Worm (Caenorhabditis elegans) whole organism, L4 larva: ENCODE measurements around the gene lit-1.
A peak's percentile ranks its signal among the peaks of the same experiment; 100 is the strongest.

ENCODE experiments used
- F44E2.7 ChIP-seq: fragments of 200-800 bp; sonication (Bioruptor generic); IDR thresholded peaks from 2 replicates; pipeline ENCODE4 v2.1.2; 2022; ENCODE audit warnings: missing genetic modification characterization, missing compliant biosample characterization
- Y48G9A.11 ChIP-seq: fragments of 200-800 bp; sonication (Bioruptor generic); IDR thresholded peaks from 2 replicates; pipeline ENCODE4 v1.3.6; 2022; ENCODE audit warnings: missing genetic modification reagents, missing genetic modification characterization, missing compliant biosample characterization
- Y5F2A.4 ChIP-seq: fragments of 200-800 bp; sonication (Bioruptor generic); optimal IDR thresholded peaks from 2 replicates; lab custom pipeline; 2018; ENCODE audit warnings: mild to moderate bottlenecking, missing genetic modification characterization, missing compliant biosample characterization
- aha-1 ChIP-seq: fragments of 150-350 bp; peaks from one replicate; lab custom pipeline; 2014; ENCODE audit warnings: missing biosample characterization, missing genetic modification characterization
- arid-1 ChIP-seq: fragments of 200-800 bp; sonication (Bioruptor generic); conservative IDR thresholded peaks from 2 replicates; pipeline ENCODE4 v1.3.6; 2022; ENCODE audit warnings: missing genetic modification reagents, missing genetic modification characterization, missing compliant biosample characterization
- attf-4 ChIP-seq: sonication (generic microtip); optimal IDR thresholded peaks from 3 replicates; lab custom pipeline; 2017; ENCODE audit warnings: missing biosample characterization, missing genetic modification characterization
- ceh-28 ChIP-seq: fragments of 150-350 bp; optimal IDR thresholded peaks from 2 replicates; lab custom pipeline; 2014; ENCODE audit warnings: missing biosample characterization, missing genetic modification reagents, missing genetic modification characterization
- ces-1 ChIP-seq: fragments of 150-350 bp; sonication (generic microtip); optimal IDR thresholded peaks from 4 replicates; lab custom pipeline; 2014; ENCODE audit warnings: missing biosample characterization, missing genetic modification reagents, missing genetic modification characterization
- daf-12 ChIP-seq: fragments of 150-350 bp; optimal IDR thresholded peaks from 2 replicates; lab custom pipeline; 2014; ENCODE audit warnings: missing biosample characterization, missing genetic modification reagents, missing genetic modification characterization
- daf-16 ChIP-seq, 3 experiments: sonication (generic microtip); optimal IDR thresholded peaks; 2 replicates each; lab custom pipeline; 2016 to 2017; ENCODE audit warnings: missing genetic modification characterization in 3 of 3, missing genetic modification reagents in 3 of 3, mild to moderate bottlenecking in 2 of 3, missing compliant biosample characterization in 2 of 3, missing biosample characterization in 1 of 3, moderate library complexity in 1 of 3
- dmd-6 ChIP-seq: fragments of 200-800 bp; sonication (Bioruptor generic); IDR thresholded peaks from 2 replicates; pipeline ENCODE4 v1.3.6; 2022; ENCODE audit warnings: missing genetic modification reagents, missing genetic modification characterization, missing compliant biosample characterization
- dve-1 ChIP-seq: sonication (generic microtip); optimal IDR thresholded peaks from 2 replicates; lab custom pipeline; 2017; ENCODE audit warnings: antibody characterized with exemption, mild to moderate bottlenecking, missing genetic modification characterization, missing compliant biosample characterization; ENCODE audit not compliant: insufficient read depth
- fkh-10 ChIP-seq: fragments of 150-350 bp; optimal IDR thresholded peaks from 2 replicates; lab custom pipeline; 2014; ENCODE audit warnings: missing biosample characterization, missing genetic modification reagents, missing genetic modification characterization
- gei-8 ChIP-seq: fragments of 200-800 bp; sonication (Bioruptor generic); optimal IDR thresholded peaks from 2 replicates; lab custom pipeline; 2018; ENCODE audit warnings: mild to moderate bottlenecking, missing genetic modification characterization, missing compliant biosample characterization
- hlh-11 ChIP-seq: fragments of 200-800 bp; sonication (Bioruptor generic); optimal IDR thresholded peaks from 2 replicates; lab custom pipeline; 2018; ENCODE audit warnings: mild to moderate bottlenecking, missing genetic modification characterization, missing compliant biosample characterization
- hmg-1.1 ChIP-seq: fragments of 200-800 bp; sonication (Bioruptor generic); IDR thresholded peaks from 2 replicates; pipeline ENCODE4 v1.3.6; 2022; ENCODE audit warnings: missing genetic modification reagents, missing genetic modification characterization, missing compliant biosample characterization
- lin-15B ChIP-seq: fragments of 150-350 bp; sonication (generic microtip); optimal IDR thresholded peaks from 3 replicates; lab custom pipeline; 2014; ENCODE audit warnings: missing biosample characterization, missing genetic modification characterization
- lin-38 ChIP-seq: fragments of 200-800 bp; sonication (Bioruptor generic); IDR thresholded peaks from 2 replicates; pipeline ENCODE4 v1.3.6; 2022; ENCODE audit warnings: missing genetic modification reagents, missing genetic modification characterization, missing compliant biosample characterization
- lin-39 ChIP-seq: fragments of 150-350 bp; optimal IDR thresholded peaks from 2 replicates; lab custom pipeline; 2014; ENCODE audit warnings: missing biosample characterization, missing genetic modification reagents, missing genetic modification characterization
- lsy-2 ChIP-seq, 2 experiments: fragments of 150-350 bp in 1 of 2; sonication (generic microtip) in 1 of 2; optimal IDR thresholded peaks; 2 replicates each; lab custom pipeline; 2014 to 2017; ENCODE audit warnings: missing biosample characterization in 2 of 2, missing genetic modification characterization in 2 of 2
- madf-9 ChIP-seq: fragments of 200-800 bp; sonication (Bioruptor generic); conservative IDR thresholded peaks from 2 replicates; pipeline ENCODE4 v1.3.6; 2022; ENCODE audit warnings: missing genetic modification reagents, missing genetic modification characterization, missing compliant biosample characterization
- mdt-29 ChIP-seq: fragments of 200-800 bp; sonication (Bioruptor generic); IDR thresholded peaks from 2 replicates; pipeline ENCODE4 v1.3.6; 2022; ENCODE audit warnings: missing genetic modification reagents, missing genetic modification characterization, missing compliant biosample characterization
- mep-1 ChIP-seq: fragments of 150-350 bp; sonication (generic microtip); optimal IDR thresholded peaks from 3 replicates; lab custom pipeline; 2014; ENCODE audit warnings: missing biosample characterization, missing genetic modification characterization
- mes-2 ChIP-seq: sonication (generic microtip); optimal IDR thresholded peaks from 2 replicates; lab custom pipeline; 2016; ENCODE audit warnings: missing genotype, mild to moderate bottlenecking, missing genetic modification characterization, missing compliant biosample characterization; ENCODE audit not compliant: poor library complexity, severe bottlenecking
- mxl-2 ChIP-seq: fragments of 200-800 bp; sonication (Bioruptor generic); conservative IDR thresholded peaks from 2 replicates; pipeline ENCODE4 v1.3.6; 2022; ENCODE audit warnings: missing genetic modification reagents, missing genetic modification characterization, missing compliant biosample characterization
- mxl-3 ChIP-seq: fragments of 200-800 bp; sonication (Bioruptor generic); optimal IDR thresholded peaks from 2 replicates; lab custom pipeline; 2018; ENCODE audit warnings: mild to moderate bottlenecking, missing genetic modification characterization, missing compliant biosample characterization
- nhr-10 ChIP-seq: fragments of 150-350 bp; optimal IDR thresholded peaks from 2 replicates; lab custom pipeline; 2014; ENCODE audit warnings: missing biosample characterization, missing genetic modification characterization
- nhr-11 ChIP-seq: fragments of 150-350 bp; optimal IDR thresholded peaks from 2 replicates; lab custom pipeline; 2014; ENCODE audit warnings: missing biosample characterization, missing genetic modification characterization
- nhr-111 ChIP-seq: fragments of 200-800 bp; sonication (Bioruptor generic); optimal IDR thresholded peaks from 2 replicates; lab custom pipeline; 2018; ENCODE audit warnings: mild to moderate bottlenecking, missing genetic modification characterization, missing compliant biosample characterization
- nhr-237 ChIP-seq: sonication (generic microtip); optimal IDR thresholded peaks from 2 replicates; lab custom pipeline; 2017; ENCODE audit warnings: missing biosample characterization, missing genetic modification characterization
- nhr-25 ChIP-seq: sonication (generic microtip); optimal IDR thresholded peaks from 2 replicates; lab custom pipeline; 2017; ENCODE audit warnings: missing genetic modification characterization, mild to moderate bottlenecking, missing compliant biosample characterization, antibody characterized with exemption, moderate library complexity, borderline replicate concordance; ENCODE audit not compliant: insufficient read depth
- nhr-28 ChIP-seq: fragments of 150-350 bp; optimal IDR thresholded peaks from 2 replicates; lab custom pipeline; 2014; ENCODE audit warnings: missing biosample characterization, missing genetic modification characterization
- nhr-42 ChIP-seq: fragments of 200-800 bp; sonication (Bioruptor generic); IDR thresholded peaks from 2 replicates; pipeline ENCODE4 v1.3.6; 2022; ENCODE audit warnings: missing genetic modification characterization, missing compliant biosample characterization
- nhr-6 ChIP-seq: fragments of 150-350 bp; optimal IDR thresholded peaks from 2 replicates; lab custom pipeline; 2014; ENCODE audit warnings: missing biosample characterization, missing genetic modification characterization
- nhr-76 ChIP-seq: fragments of 150-350 bp; optimal IDR thresholded peaks from 2 replicates; lab custom pipeline; 2014; ENCODE audit warnings: missing biosample characterization, missing genetic modification characterization
- nhr-77 ChIP-seq: fragments of 150-350 bp; optimal IDR thresholded peaks from 2 replicates; lab custom pipeline; 2014; ENCODE audit warnings: missing biosample characterization, missing genetic modification characterization
- pha-4 ChIP-seq, 2 experiments: fragments of 150-350 bp in 1 of 2; fragments of 200-800 bp in 1 of 2; sonication (Bioruptor generic) in 1 of 2; IDR thresholded peaks in 1 of 2; optimal IDR thresholded peaks in 1 of 2; 2 replicates each; pipeline versions ENCODE4 v1.3.6 to Lab custom; 2014 to 2022; ENCODE audit warnings: missing genetic modification characterization in 2 of 2, missing genetic modification reagents in 2 of 2, missing biosample characterization in 1 of 2, missing compliant biosample characterization in 1 of 2
- pqm-1 ChIP-seq: sonication (generic microtip); optimal IDR thresholded peaks from 2 replicates; lab custom pipeline; 2017; ENCODE audit warnings: missing biosample characterization, missing genetic modification characterization
- saeg-2 ChIP-seq: fragments of 200-800 bp; sonication (Bioruptor generic); IDR thresholded peaks from 2 replicates; pipeline ENCODE4 v1.3.6; 2022; ENCODE audit warnings: missing genetic modification reagents, missing genetic modification characterization, missing compliant biosample characterization
- sdz-12 ChIP-seq: fragments of 200-800 bp; sonication (Bioruptor generic); optimal IDR thresholded peaks from 2 replicates; lab custom pipeline; 2018; ENCODE audit warnings: mild to moderate bottlenecking, missing genetic modification characterization, missing compliant biosample characterization
- skn-1 ChIP-seq: fragments of 150-350 bp; optimal IDR thresholded peaks from 2 replicates; lab custom pipeline; 2014; ENCODE audit warnings: missing biosample characterization, missing genetic modification characterization
- spr-3 ChIP-seq: fragments of 200-800 bp; sonication (Bioruptor generic); optimal IDR thresholded peaks from 2 replicates; lab custom pipeline; 2018; ENCODE audit warnings: mild to moderate bottlenecking, missing genetic modification characterization, missing compliant biosample characterization
- tra-1 ChIP-seq: fragments of 200-800 bp; sonication (Bioruptor generic); IDR thresholded peaks from 2 replicates; pipeline ENCODE4 v1.3.6; 2022; ENCODE audit warnings: missing genetic modification reagents, missing genetic modification characterization, missing compliant biosample characterization
- unc-62 ChIP-seq, 3 experiments: fragments of 150-350 bp in 1 of 3; sonication (generic microtip); optimal IDR thresholded peaks in 2 of 3; peaks in 1 of 3; 1 replicate in 1 of 3; 2 replicates in 2 of 3; lab custom pipeline; 2014 to 2017; ENCODE audit warnings: missing biosample characterization in 3 of 3, missing genetic modification characterization in 3 of 3, missing genetic modification reagents in 3 of 3, missing genotype in 1 of 3
- vab-7 ChIP-seq: fragments of 200-800 bp; sonication (Bioruptor generic); IDR thresholded peaks from 2 replicates; pipeline ENCODE4 v1.3.6; 2022; ENCODE audit warnings: missing genetic modification reagents, missing genetic modification characterization, missing compliant biosample characterization
- zfp-2 ChIP-seq: sonication (generic microtip); optimal IDR thresholded peaks from 2 replicates; lab custom pipeline; 2016; ENCODE audit warnings: mild to moderate bottlenecking, missing genetic modification characterization, missing compliant biosample characterization
- zip-11 ChIP-seq: fragments of 200-800 bp; sonication (Bioruptor generic); IDR thresholded peaks from 2 replicates; pipeline ENCODE4 v1.3.6; 2022; ENCODE audit warnings: missing genetic modification characterization, missing compliant biosample characterization
- ztf-7 ChIP-seq: fragments of 150-350 bp; optimal IDR thresholded peaks from 2 replicates; lab custom pipeline; 2014; ENCODE audit warnings: missing biosample characterization, missing genetic modification characterization

The lit-1 gene

ce11 chrIII:13732665-13733064, 30.9 kb downstream of the lit-1 start (continued):
- TF ChIP-seq saeg-2 (no peak), ces-1 (no peak)

DNA sequence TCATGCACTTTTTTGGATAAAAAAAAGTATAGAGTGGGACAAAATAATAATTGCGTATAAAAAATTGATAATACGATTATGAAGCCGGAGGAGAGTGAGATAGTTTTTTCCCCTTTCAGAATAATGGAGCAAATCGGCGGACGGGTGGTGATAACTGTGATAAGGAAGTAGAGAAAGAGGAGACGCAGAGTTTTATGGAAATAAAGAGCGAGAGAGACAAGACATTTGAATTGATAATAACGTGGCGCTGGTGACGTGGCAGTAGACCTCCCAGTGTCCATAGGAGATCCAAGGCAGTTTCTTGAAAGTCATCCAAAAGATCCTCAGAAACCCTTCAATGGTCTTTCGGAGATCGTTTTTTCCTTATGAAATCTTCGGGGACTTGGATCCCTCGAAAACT, 32.0 kb downstream of the lit-1 start:
- TF ChIP-seq unc-62 (GFP tag; optimal IDR thresholded peaks at IDR 0.05 in 1 of 2; lab: Kevin White, UChicago) (no peak), unc-62 (tag; optimal IDR thresholded peaks at IDR 0.05; lab: Kevin White, UChicago) (no peak), fkh-10 (no peak), Y48G9A.11 (GFP tag; lab: Robert Waterston, UW) (no peak), mep-1 (peak; percentile 2), nhr-237 (tag; lab: Kevin White, UChicago) (no peak), mes-2 (tag; lab: Kevin White, UChicago) (peak; percentile 32), tra-1 (GFP tag; lab: Robert Waterston, UW) (peak; percentile 82), nhr-77 (tag; lab: Kevin White, UChicago) (peak; percentile 45), mxl-2 (GFP tag; lab: Robert Waterston, UW) (no peak), dve-1 (tag; lab: Kevin White, UChicago) (peak; percentile 79), pha-4 (GFP tag; IDR thresholded peaks at IDR 0.05; lab: Robert Waterston, UW) (no peak), pha-4 (tag; optimal IDR thresholded peaks at IDR 0.05; lab: Kevin White, UChicago) (no peak), aha-1 (tag; lab: Kevin White, UChicago) (peak; percentile 87), nhr-42 (GFP tag; lab: Robert Waterston, UW) (no peak), nhr-10 (tag; lab: Kevin White, UChicago) (no peak), vab-7 (GFP tag; lab: Robert Waterston, UW) (no peak), zip-11 (no peak), madf-9 (GFP tag; lab: Robert Waterston, UW) (no peak), ceh-28 (tag; lab: Kevin White, UChicago) (no peak), nhr-111 (GFP tag; lab: Kevin White, UChicago) (no peak), saeg-2 (no peak), spr-3 (GFP tag; lab: Kevin White, UChicago) (no peak), arid-1 (GFP tag; lab: Robert Waterston, UW) (no peak), lsy-2 (tag; optimal IDR thresholded peaks at IDR 0.05; lab: Kevin White, UChicago) (peak in 1 of 2 experiments; percentile 4), mdt-29 (GFP tag; lab: Robert Waterston, UW) (no peak), daf-16 (GFP tag; optimal IDR thresholded peaks at IDR 0.05; lab: Kevin White, UChicago) (no peak), daf-16 (tag; optimal IDR thresholded peaks at IDR 0.05; lab: Kevin White, UChicago) (peak; percentile 80), dmd-6 (GFP tag; lab: Robert Waterston, UW) (peak; percentile 69), hlh-11 (tag; lab: Kevin White, UChicago) (peak; percentile 72), nhr-76 (tag; lab: Kevin White, UChicago) (no peak), attf-4 (tag; lab: Kevin White, UChicago) (no peak), nhr-6 (peak; percentile 36), zfp-2 (tag; lab: Kevin White, UChicago) (no peak), ztf-7 (no peak), lin-39 (tag; lab: Kevin White, UChicago) (no peak), sdz-12 (GFP tag; lab: Kevin White, UChicago) (no peak), lin-38 (GFP tag; lab: Robert Waterston, UW) (0 out of 2 replicates have a peak, but pooled peaks have one; percentile 23), nhr-25 (no peak), F44E2.7 (GFP tag; lab: Robert Waterston, UW) (no peak), daf-12 (tag; lab: Kevin White, UChicago) (no peak), skn-1 (tag; lab: Kevin White, UChicago) (no peak), nhr-28 (peak; percentile 73), Y5F2A.4 (GFP tag; lab: Kevin White, UChicago) (no peak), mxl-3 (peak; percentile 2), lin-15B (tag; lab: Kevin White, UChicago) (no peak), pqm-1 (tag; lab: Kevin White, UChicago) (peak; percentile 96), hmg-1.1 (no peak), nhr-11 (tag; lab: Kevin White, UChicago) (no peak), gei-8 (GFP tag; lab: Kevin White, UChicago) (no peak)
